Worm (Caenorhabditis elegans) whole organism, L3 larva: ENCODE data around the gene gcsh-1.

Experiments used
- ZK546.5 ChIP-seq: sonication (generic microtip); optimal IDR thresholded peaks from 2 replicates; lab custom pipeline; 2017; ENCODE audit warnings: missing biosample characterization, missing genetic modification characterization
- aly-2 ChIP-seq: fragments of 150-350 bp; optimal IDR thresholded peaks from 2 replicates; lab custom pipeline; 2014; ENCODE audit warnings: missing biosample characterization, missing genetic modification characterization
- ama-1 ChIP-seq: fragments of 150-350 bp; optimal IDR thresholded peaks from 2 replicates; lab custom pipeline; 2018
- ceh-82 ChIP-seq: fragments of 150-350 bp; optimal IDR thresholded peaks from 2 replicates; lab custom pipeline; 2014; ENCODE audit warnings: missing biosample characterization, missing genetic modification characterization
- elt-3 ChIP-seq, 3 experiments: fragments of 150-350 bp in 1 of 3; sonication (generic microtip) in 2 of 3; optimal IDR thresholded peaks; 2 replicates in 2 of 3; 4 replicates in 1 of 3; lab custom pipeline; 2014 to 2017; ENCODE audit warnings: missing biosample characterization in 3 of 3, missing genetic modification characterization in 3 of 3
- fkh-10 ChIP-seq: sonication (generic microtip); optimal IDR thresholded peaks from 2 replicates; lab custom pipeline; 2017; ENCODE audit warnings: missing biosample characterization, missing genetic modification reagents, missing genetic modification characterization
- nfya-1 ChIP-seq: sonication (generic microtip); optimal IDR thresholded peaks from 2 replicates; lab custom pipeline; 2017; ENCODE audit warnings: missing genetic modification characterization, mild to moderate bottlenecking, missing compliant biosample characterization, antibody characterized with exemption, moderate library complexity; ENCODE audit not compliant: insufficient read depth
- nhr-12 ChIP-seq: fragments of 150-350 bp; optimal IDR thresholded peaks from 2 replicates; lab custom pipeline; 2014; ENCODE audit warnings: missing biosample characterization, missing genetic modification characterization
- nhr-28 ChIP-seq: fragments of 150-350 bp; optimal IDR thresholded peaks from 2 replicates; lab custom pipeline; 2014; ENCODE audit warnings: missing biosample characterization, missing genetic modification characterization
- snpc-4 ChIP-seq: fragments of 150-350 bp; optimal IDR thresholded peaks from 2 replicates; lab custom pipeline; 2014; ENCODE audit warnings: missing biosample characterization, missing genetic modification characterization

ce11 chrX:14499830-14500409, 15.0 kb downstream of the gcsh-1 start:
- no peak for TF ChIP-seq elt-3 (tag; optimal IDR thresholded peaks at IDR 0.05; lab: Kevin White, UChicago)
- no peak for TF ChIP-seq fkh-10 (GFP tag; lab: Kevin White, UChicago)
- no peak for TF ChIP-seq nhr-12
- TF ChIP-seq nhr-28 (tag; lab: Kevin White, UChicago) = no peak
- no peak for TF ChIP-seq aly-2 (tag; lab: Kevin White, UChicago)
- TF ChIP-seq snpc-4 (tag; lab: Kevin White, UChicago) = no peak
- no peak for TF ChIP-seq ama-1 (lab: Kevin White, UChicago)
- no peak for TF ChIP-seq nfya-1 (tag; lab: Kevin White, UChicago)
- TF ChIP-seq ceh-82 (tag; lab: Kevin White, UChicago) = no peak
- no peak for TF ChIP-seq ZK546.5 (tag; lab: Kevin White, UChicago)
